Fruit fly (Drosophila melanogaster) whole organism, wandering third instar larva: ENCODE measurements around the gene P5CDh2.

Source experiments
- Abd-B ChIP-seq: fragments of >200 bp; optimal IDR thresholded peaks from 2 replicates; lab custom pipeline; 2017; ENCODE audit warnings: missing biosample characterization, missing genetic modification characterization
- CG32264 ChIP-seq: fragments of 200-800 bp; sonication (Bioruptor generic); optimal IDR thresholded peaks from 2 replicates; lab custom pipeline; 2016; ENCODE audit warnings: missing biosample characterization, missing genetic modification characterization
- CG9705 ChIP-seq: fragments of 200-800 bp; sonication (Bioruptor generic); optimal IDR thresholded peaks from 2 replicates; lab custom pipeline; 2018; ENCODE audit warnings: missing biosample characterization, mild to moderate bottlenecking, missing genetic modification characterization
- CrebA ChIP-seq: fragments of 200-800 bp; sonication (Bioruptor generic); optimal IDR thresholded peaks from 2 replicates; lab custom pipeline; 2016; ENCODE audit warnings: missing biosample characterization, mild to moderate bottlenecking, missing genetic modification characterization, borderline replicate concordance
- Dfd ChIP-seq: fragments of >200 bp; optimal IDR thresholded peaks from 2 replicates; lab custom pipeline; 2017; ENCODE audit warnings: missing biosample characterization, missing genetic modification characterization
- Dif ChIP-seq: fragments of 200-275, 200-300 bp; sonication (Bioruptor generic); optimal IDR thresholded peaks from 2 replicates; lab custom pipeline; 2018; ENCODE audit warnings: missing biosample characterization, missing genetic modification characterization; ENCODE audit not compliant: partially characterized antibody
- GATAd ChIP-seq: sonication (Bioruptor generic); optimal IDR thresholded peaks from 2 replicates; lab custom pipeline; 2016; ENCODE audit warnings: missing biosample characterization, missing genetic modification characterization
- HLH106 ChIP-seq: fragments of 200-800 bp; optimal IDR thresholded peaks from 3 replicates; lab custom pipeline; 2019; ENCODE audit warnings: missing biosample characterization, mild to moderate bottlenecking, missing genetic modification characterization, moderate library complexity
- Hnf4 ChIP-seq: fragments of 200-800 bp; sonication (Bioruptor generic); optimal IDR thresholded peaks from 2 replicates; lab custom pipeline; 2016; ENCODE audit warnings: missing biosample characterization, mild to moderate bottlenecking, missing genetic modification characterization
- Hr78 ChIP-seq: fragments of >200 bp; optimal IDR thresholded peaks from 2 replicates; lab custom pipeline; 2017; ENCODE audit warnings: missing biosample characterization, missing genetic modification characterization
- Hr83 ChIP-seq: fragments of 200-300 bp; sonication (Bioruptor generic); optimal IDR thresholded peaks from 2 replicates; lab custom pipeline; 2016; ENCODE audit warnings: missing biosample characterization, mild to moderate bottlenecking, missing genetic modification characterization, moderate library complexity; ENCODE audit not compliant: poor library complexity, severe bottlenecking
- Jra ChIP-seq: sonication (Bioruptor generic); optimal IDR thresholded peaks from 2 replicates; lab custom pipeline; 2016; ENCODE audit warnings: missing biosample characterization, missing genetic modification characterization
- Mio ChIP-seq: sonication (Bioruptor generic); optimal IDR thresholded peaks from 2 replicates; lab custom pipeline; 2016; ENCODE audit warnings: missing biosample characterization, missing genetic modification characterization
- Myc ChIP-seq: fragments of >200 bp; optimal IDR thresholded peaks from 2 replicates; lab custom pipeline; 2017
- N ChIP-seq: fragments of >200 bp; optimal IDR thresholded peaks from 2 replicates; lab custom pipeline; 2018; ENCODE audit warnings: missing biosample characterization, missing external identifiers, missing genetic modification characterization
- OdsH ChIP-seq: fragments of 200-800 bp; sonication (Bioruptor generic); optimal IDR thresholded peaks from 2 replicates; lab custom pipeline; 2016; ENCODE audit warnings: missing biosample characterization, mild to moderate bottlenecking, missing genetic modification characterization
- Rel ChIP-seq, 2 experiments: fragments of 200-800 bp; sonication (Bioruptor generic) in 1 of 2; optimal IDR thresholded peaks; 2 replicates in 1 of 2; 3 replicates in 1 of 2; lab custom pipeline; 2016 to 2019; ENCODE audit warnings: mild to moderate bottlenecking in 2 of 2, missing biosample characterization in 2 of 2, missing genetic modification characterization in 2 of 2, moderate library complexity in 1 of 2
- Sp1 ChIP-seq: fragments of 200-800 bp; sonication (Bioruptor generic); optimal IDR thresholded peaks from 3 replicates; lab custom pipeline; 2019; ENCODE audit warnings: missing biosample characterization, mild to moderate bottlenecking, missing genetic modification characterization, moderate library complexity
- Vsx2 ChIP-seq: fragments of 200-300, 225-300 bp; sonication (Bioruptor generic); optimal IDR thresholded peaks from 2 replicates; lab custom pipeline; 2018; ENCODE audit warnings: missing biosample characterization, missing genetic modification characterization; ENCODE audit not compliant: partially characterized antibody
- br ChIP-seq: fragments of 200-800 bp; sonication (Bioruptor generic); optimal IDR thresholded peaks from 2 replicates; lab custom pipeline; 2016; ENCODE audit warnings: missing biosample characterization, missing genetic modification characterization
- brk ChIP-seq: fragments of 200-800 bp; sonication (Bioruptor generic); optimal IDR thresholded peaks from 2 replicates; lab custom pipeline; 2016; ENCODE audit warnings: missing biosample characterization, mild to moderate bottlenecking, missing genetic modification characterization
- dl ChIP-seq, 2 experiments: fragments of 175-275, 200-275 bp in 1 of 2; fragments of 200-275 bp in 1 of 2; sonication (Bioruptor generic); optimal IDR thresholded peaks; lab custom pipeline; 2018; ENCODE audit warnings: mild to moderate bottlenecking in 2 of 2, missing biosample characterization in 2 of 2, missing genetic modification characterization in 2 of 2, moderate library complexity in 2 of 2; ENCODE audit not compliant: partially characterized antibody in 2 of 2, insufficient read depth in 1 of 2
- dmrt93B ChIP-seq: fragments of 200-800 bp; sonication (Bioruptor generic); optimal IDR thresholded peaks from 2 replicates; lab custom pipeline; 2018; ENCODE audit warnings: missing biosample characterization, mild to moderate bottlenecking, missing genetic modification characterization
- dsf ChIP-seq: sonication (Bioruptor generic); optimal IDR thresholded peaks from 2 replicates; lab custom pipeline; 2016; ENCODE audit warnings: missing biosample characterization, missing genetic modification characterization, borderline replicate concordance
- ey ChIP-seq: fragments of 200-800 bp; sonication (Bioruptor generic); optimal IDR thresholded peaks from 2 replicates; lab custom pipeline; 2016; ENCODE audit warnings: missing biosample characterization, missing genetic modification characterization
- foxo ChIP-seq, 2 experiments: fragments of 200-800 bp; sonication (Bioruptor generic); optimal IDR thresholded peaks; 2 replicates in 1 of 2; 3 replicates in 1 of 2; lab custom pipeline; 2016 to 2017; ENCODE audit warnings: missing biosample characterization in 2 of 2, missing genetic modification characterization in 2 of 2
- fru ChIP-seq: fragments of 200-800 bp; sonication (Bioruptor generic); optimal IDR thresholded peaks from 3 replicates; lab custom pipeline; 2016; ENCODE audit warnings: missing biosample characterization, mild to moderate bottlenecking, missing genetic modification characterization
- h ChIP-seq: fragments of 200-800 bp; sonication (Bioruptor generic); optimal IDR thresholded peaks from 3 replicates; lab custom pipeline; 2016; ENCODE audit warnings: missing biosample characterization, mild to moderate bottlenecking, missing genetic modification characterization
- jim ChIP-seq: fragments of 175-275, 200-325 bp; sonication (Bioruptor generic); optimal IDR thresholded peaks from 2 replicates; lab custom pipeline; 2016; ENCODE audit warnings: missing biosample characterization, mild to moderate bottlenecking, missing genetic modification characterization
- lola ChIP-seq: fragments of >200 bp; optimal IDR thresholded peaks from 2 replicates; lab custom pipeline; 2017; ENCODE audit warnings: missing biosample characterization, missing genetic modification characterization
- pan ChIP-seq: fragments of >200 bp; optimal IDR thresholded peaks from 2 replicates; lab custom pipeline; 2017
- psq ChIP-seq: fragments of 200-800 bp; sonication (Bioruptor generic); optimal IDR thresholded peaks from 3 replicates; lab custom pipeline; 2017; ENCODE audit warnings: missing biosample characterization, mild to moderate bottlenecking, missing genetic modification characterization, moderate library complexity
- rgr ChIP-seq: fragments of 200-800 bp; sonication (Bioruptor generic); optimal IDR thresholded peaks from 3 replicates; lab custom pipeline; 2016; ENCODE audit warnings: missing biosample characterization, mild to moderate bottlenecking, missing genetic modification characterization
- sage ChIP-seq: fragments of 200-800 bp; sonication (Bioruptor generic); optimal IDR thresholded peaks from 2 replicates; lab custom pipeline; 2016; ENCODE audit warnings: missing biosample characterization, mild to moderate bottlenecking, missing genetic modification characterization
- sv ChIP-seq: fragments of 200-800 bp; sonication (Bioruptor generic); optimal IDR thresholded peaks from 3 replicates; lab custom pipeline; 2016; ENCODE audit warnings: missing biosample characterization, missing genetic modification characterization
- tai ChIP-seq: sonication (Bioruptor generic); optimal IDR thresholded peaks from 2 replicates; lab custom pipeline; 2016; ENCODE audit warnings: missing biosample characterization, missing genetic modification characterization
- usp ChIP-seq: fragments of >200 bp; optimal IDR thresholded peaks from 2 replicates; lab custom pipeline; 2017; ENCODE audit warnings: missing biosample characterization, missing genetic modification characterization
- woc ChIP-seq: sonication (Bioruptor generic); optimal IDR thresholded peaks from 2 replicates; lab custom pipeline; 2016; ENCODE audit warnings: missing biosample characterization, mild to moderate bottlenecking, missing genetic modification characterization

Gene P5CDh2

dm6 chr3R:21835388-21836200, 42.1 kb upstream of the P5CDh2 start:
- no peak for TF ChIP-seq tai
- peak; percentile 40 for TF ChIP-seq Dfd (GFP tag; lab: Kevin White, UChicago)
- no peak for TF ChIP-seq foxo (GFP tag; optimal IDR thresholded peaks at IDR 0.05; lab: Kevin White, UChicago)
- TF ChIP-seq jim (GFP tag; lab: Kevin White, UChicago), result peak; percentile 66

DNA sequence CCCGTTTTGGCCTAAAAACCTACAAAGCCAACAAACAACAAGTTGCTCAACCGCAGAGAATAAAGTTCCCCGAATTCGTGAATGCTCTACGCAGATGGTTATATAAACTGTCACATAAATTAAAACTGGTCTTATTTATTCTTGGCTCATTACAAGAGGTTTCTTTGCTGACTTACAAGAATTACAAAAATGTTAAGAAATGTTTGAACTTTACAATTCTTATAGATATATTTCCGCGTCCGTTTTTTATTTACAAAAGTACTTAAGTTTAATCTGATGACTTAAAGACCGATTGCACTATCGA, 41.6 kb upstream of the P5CDh2 start:
- TF ChIP-seq jim (GFP tag; lab: Kevin White, UChicago), result no peak
- no peak for TF ChIP-seq lola (GFP tag; lab: Kevin White, UChicago)
- TF ChIP-seq foxo (GFP tag; optimal IDR thresholded peaks at IDR 0.05; lab: Kevin White, UChicago), result peak in 1 of 2 experiments; percentile 20
- TF ChIP-seq tai, result peak; percentile 21
- peak; percentile 26 for TF ChIP-seq ey
- no peak for TF ChIP-seq Hnf4
- TF ChIP-seq fru (GFP tag; lab: Kevin White, UChicago), result peak; percentile 19
- no peak for TF ChIP-seq dl (GFP tag; optimal IDR thresholded peaks at IDR 0.05; lab: Kevin White, UChicago; ENCODE audit: insufficient read depth in 1 of 2, partially characterized antibody in 2 of 2)
- no peak for TF ChIP-seq sv
- TF ChIP-seq woc, result peak; percentile 17

dm6 chr3R:21836614-21837013, 41.1 kb upstream of the P5CDh2 start:
- TF ChIP-seq Rel (GFP tag; optimal IDR thresholded peaks at IDR 0.05; lab: Kevin White, UChicago) (no peak), Rel (tag; optimal IDR thresholded peaks at IDR 0.05; lab: Kevin White, UChicago) (peak; percentile 50), jim (GFP tag; lab: Kevin White, UChicago) (no peak)
- TF ChIP-seq, all 38 proteins: peak for 1

dm6 chr3R:21837069-21837977, 40.4 kb upstream of the P5CDh2 start:
- TF ChIP-seq tai (no peak), Rel (GFP tag; optimal IDR thresholded peaks at IDR 0.05; lab: Kevin White, UChicago) (peak; percentile 12), Rel (tag; optimal IDR thresholded peaks at IDR 0.05; lab: Kevin White, UChicago) (peak; percentile 20), Jra (no peak), lola (GFP tag; lab: Kevin White, UChicago) (no peak), sage (peak; percentile 7), GATAd (GFP tag; lab: Kevin White, UChicago) (no peak), rgr (GFP tag; lab: Kevin White, UChicago) (no peak), OdsH (GFP tag; lab: Kevin White, UChicago) (no peak), dl (GFP tag; optimal IDR thresholded peaks at IDR 0.05; lab: Kevin White, UChicago; ENCODE audit: insufficient read depth in 1 of 2, partially characterized antibody in 2 of 2) (no peak), ey (no peak), CrebA (GFP tag; lab: Kevin White, UChicago) (no peak), h (GFP tag; lab: Kevin White, UChicago) (no peak), Hr83 (GFP tag; lab: Kevin White, UChicago) (no peak), fru (GFP tag; lab: Kevin White, UChicago) (peak; percentile 77), Hr78 (GFP tag; lab: Kevin White, UChicago) (no peak), Vsx2 (GFP tag; lab: Kevin White, UChicago) (no peak), jim (GFP tag; lab: Kevin White, UChicago) (peak; percentile 48), dsf (GFP tag; lab: Kevin White, UChicago) (no peak), Dfd (GFP tag; lab: Kevin White, UChicago) (peak; percentile 93), Sp1 (GFP tag; lab: Kevin White, UChicago) (no peak), CG32264 (GFP tag; lab: Kevin White, UChicago) (peak; percentile 49), Mio (GFP tag; lab: Kevin White, UChicago) (no peak), N (GFP tag; lab: Kevin White, UChicago) (no peak), Dif (GFP tag; lab: Kevin White, UChicago) (no peak), Hnf4 (no peak), br (no peak), CG9705 (GFP tag; lab: Kevin White, UChicago) (no peak), woc (peak; percentile 20), foxo (GFP tag; optimal IDR thresholded peaks at IDR 0.05; lab: Kevin White, UChicago) (peak in 1 of 2 experiments; percentile 1), dmrt93B (GFP tag; lab: Kevin White, UChicago) (peak; percentile 31), brk (GFP tag; lab: Kevin White, UChicago) (no peak), Myc (lab: Kevin White, UChicago) (no peak), psq (GFP tag; lab: Kevin White, UChicago) (peak; percentile 56), sv (no peak), pan (lab: Kevin White, UChicago) (no peak), usp (no peak), Abd-B (no peak), HLH106 (tag; lab: Kevin White, UChicago) (no peak)
